Fruit fly (Drosophila melanogaster): ENCODE results near the gene rtet.

rtet gene

dm6 chr3R:21101453-21102214, 6.6 kb upstream of the rtet start, which contains the start of the genes CG7044 and Tbc1d22 (continued):
- TF ChIP-seq CG12155 (GFP tag; optimal IDR thresholded peaks at IDR 0.05) = peak; percentile 62
- TF ChIP-seq CG11398 (GFP tag; optimal IDR thresholded peaks at IDR 0.05) = no peak
- TF ChIP-seq CG4617 (GFP tag; optimal IDR thresholded peaks at IDR 0.05; ENCODE audit: borderline replicate concordance) = peak; percentile 19
- peak; percentile 54 for TF ChIP-seq CG9817 (tag; optimal IDR thresholded peaks at IDR 0.05)
- no peak for TF ChIP-seq Lpt (GFP tag; optimal IDR thresholded peaks at IDR 0.05)
- TF ChIP-seq en (GFP tag; optimal IDR thresholded peaks at IDR 0.05) = no peak
- TF ChIP-seq CG6272 (GFP tag; IDR thresholded peaks at IDR 0.05) = peak; percentile 22; the same call in 1 of the 2 replicates
- TF ChIP-seq zen2 (GFP tag; IDR thresholded peaks at IDR 0.05; ENCODE audit: partially characterized antibody) = no peak; the same call in 2 of the 3 replicates
- TF ChIP-seq odd (GFP tag; optimal IDR thresholded peaks at IDR 0.05) = no peak
- TF ChIP-seq Dfd (GFP tag; optimal IDR thresholded peaks at IDR 0.05) = no peak
- peak; percentile 75 for TF ChIP-seq CG2120 (GFP tag; optimal IDR thresholded peaks at IDR 0.05)
- TF ChIP-seq Awh (GFP tag; IDR thresholded peaks at IDR 0.05) = no peak
- TF ChIP-seq CG4730 (GFP tag; IDR thresholded peaks at IDR 0.05) = no peak
- no peak for TF ChIP-seq sna (GFP tag; IDR thresholded peaks at IDR 0.05; ENCODE audit: partially characterized antibody)
- TF ChIP-seq fd102C (GFP tag; optimal IDR thresholded peaks at IDR 0.05) = no peak
- TF ChIP-seq chm (GFP tag; IDR thresholded peaks at IDR 0.05) = no peak
- TF ChIP-seq Ets97D (GFP tag; optimal IDR thresholded peaks at IDR 0.05) = peak; percentile 13
- TF ChIP-seq peb (GFP tag; IDR thresholded peaks at IDR 0.05) = no peak
- peak; percentile 60 for TF ChIP-seq CG9932 (GFP tag; IDR thresholded peaks at IDR 0.05)
- TF ChIP-seq her (GFP tag; optimal IDR thresholded peaks at IDR 0.05) = no peak
- no peak for TF ChIP-seq Gsc (GFP tag; IDR thresholded peaks at IDR 0.05)
- TF ChIP-seq CG7357 (GFP tag; IDR thresholded peaks at IDR 0.05) = 0 out of 3 replicates have a peak, but pooled peaks have one; percentile 16
- no peak for TF ChIP-seq CG4707 (GFP tag; optimal IDR thresholded peaks at IDR 0.05)
- no peak for TF ChIP-seq CG15269 (tag; optimal IDR thresholded peaks at IDR 0.05)
- TF ChIP-seq zf30C (GFP tag; optimal IDR thresholded peaks at IDR 0.05) = no peak
- TF ChIP-seq CG1233 (GFP tag; optimal IDR thresholded peaks at IDR 0.05) = no peak
- no peak for TF ChIP-seq emc (GFP tag; optimal IDR thresholded peaks at IDR 0.05)
- no peak for TF ChIP-seq Sox102F (GFP tag; optimal IDR thresholded peaks at IDR 0.05)
- no peak for TF ChIP-seq Nf-YA (GFP tag; IDR thresholded peaks at IDR 0.05)
- TF ChIP-seq chn (GFP tag; optimal IDR thresholded peaks at IDR 0.05) = peak; percentile 55
- TF ChIP-seq CG17612 (GFP tag; IDR thresholded peaks at IDR 0.05) = no peak
- no peak for TF ChIP-seq CG11696 (GFP tag; IDR thresholded peaks at IDR 0.05)
- peak; percentile 48 for TF ChIP-seq mam (GFP tag; optimal IDR thresholded peaks at IDR 0.05)
- peak; percentile 69 for TF ChIP-seq Med (GFP tag)
- peak; percentile 39 for TF ChIP-seq Scr (GFP tag; IDR thresholded peaks at IDR 0.05; ENCODE audit: partially characterized antibody)
- peak; percentile 28 for TF ChIP-seq Myb (GFP tag; optimal IDR thresholded peaks at IDR 0.05)
- TF ChIP-seq CG10274 (GFP tag; optimal IDR thresholded peaks at IDR 0.05) = no peak
- no peak for TF ChIP-seq CG12071 (GFP tag; optimal IDR thresholded peaks at IDR 0.05)
- peak; percentile 54 for TF ChIP-seq Nf-YC (tag; optimal IDR thresholded peaks at IDR 0.05)
- no peak for TF ChIP-seq CG5180 (GFP tag; optimal IDR thresholded peaks at IDR 0.05)
- TF ChIP-seq Asciz (GFP tag; optimal IDR thresholded peaks at IDR 0.05) = no peak
- TF ChIP-seq Hey (tag; optimal IDR thresholded peaks at IDR 0.05) = no peak
- TF ChIP-seq CG7786 (GFP tag; optimal IDR thresholded peaks at IDR 0.05) = no peak
- TF ChIP-seq Ravus (GFP tag; IDR thresholded peaks at IDR 0.05) = no peak
- no peak for TF ChIP-seq tap (tag; optimal IDR thresholded peaks at IDR 0.05)
- TF ChIP-seq exex (tag; optimal IDR thresholded peaks at IDR 0.05) = no peak
- TF ChIP-seq fd64A (GFP tag; optimal IDR thresholded peaks at IDR 0.05) = no peak
- TF ChIP-seq CG17568 (GFP tag; optimal IDR thresholded peaks at IDR 0.05) = no peak
- TF ChIP-seq vnd (GFP tag; IDR thresholded peaks at IDR 0.05; ENCODE audit: partially characterized antibody) = no peak
- no peak for TF ChIP-seq CG34224 (GFP tag; IDR thresholded peaks at IDR 0.05; ENCODE audit: partially characterized antibody)
